Fruit fly (Drosophila melanogaster) whole organism, embryonic: ENCODE data around the gene Lamtor3.

Source experiments
- Abd-B ChIP-seq: fragments of 200-800 bp; sonication (Bioruptor generic); optimal IDR thresholded peaks from 2 replicates; lab custom pipeline; 2018; ENCODE audit warnings: missing biosample characterization, mild to moderate bottlenecking, missing genetic modification characterization, moderate library complexity
- Atf6 ChIP-seq: fragments of 200-800 bp; sonication (Bioruptor generic); IDR thresholded peaks from 2 replicates; pipeline ENCODE4 v1.3.6; 2022; ENCODE audit warnings: missing biosample characterization, missing genetic modification characterization
- CG11085 ChIP-seq: fragments of 200-800 bp; sonication (Bioruptor generic); IDR thresholded peaks from 2 replicates; pipeline ENCODE4 v1.3.6; 2022; ENCODE audit warnings: missing biosample characterization, missing genetic modification characterization
- CG11695 ChIP-seq: fragments of 200-800 bp; sonication (Bioruptor generic); IDR thresholded peaks from 3 replicates; pipeline ENCODE4 v1.3.6; 2022; ENCODE audit warnings: missing biosample characterization, missing genetic modification characterization
- CG15073 ChIP-seq: fragments of 200-800 bp; sonication (Bioruptor generic); optimal IDR thresholded peaks from 2 replicates; lab custom pipeline; 2016; ENCODE audit warnings: missing biosample characterization, missing genetic modification characterization
- CG17328 ChIP-seq: fragments of 200-800 bp; sonication (Bioruptor generic); IDR thresholded peaks from 2 replicates; pipeline ENCODE4 v1.3.6; 2022; ENCODE audit warnings: missing biosample characterization, missing genetic modification characterization
- CG18619 ChIP-seq: fragments of 200-800 bp; sonication (Bioruptor generic); optimal IDR thresholded peaks from 3 replicates; lab custom pipeline; 2017; ENCODE audit warnings: missing biosample characterization, mild to moderate bottlenecking, missing genetic modification characterization
- CG2712 ChIP-seq: fragments of 200-800 bp; optimal IDR thresholded peaks from 3 replicates; lab custom pipeline; 2019; ENCODE audit warnings: missing biosample characterization, mild to moderate bottlenecking, missing genetic modification characterization, moderate library complexity
- CG30431 ChIP-seq: fragments of 200-800 bp; sonication (Bioruptor generic); optimal IDR thresholded peaks from 2 replicates; lab custom pipeline; 2017; ENCODE audit warnings: missing biosample characterization, missing genetic modification characterization
- CG31441 ChIP-seq: fragments of 200-800 bp; sonication (Bioruptor generic); IDR thresholded peaks from 2 replicates; pipeline ENCODE4 v1.3.6; 2022; ENCODE audit warnings: missing biosample characterization, missing genetic modification characterization
- CG4707 ChIP-seq: fragments of 200-800 bp; sonication (Bioruptor generic); optimal IDR thresholded peaks from 2 replicates; lab custom pipeline; 2018; ENCODE audit warnings: missing biosample characterization, mild to moderate bottlenecking, missing genetic modification characterization, moderate library complexity
- CG6654 ChIP-seq: fragments of 200-800 bp; sonication (Bioruptor generic); optimal IDR thresholded peaks from 2 replicates; lab custom pipeline; 2017; ENCODE audit warnings: missing biosample characterization, mild to moderate bottlenecking, missing genetic modification characterization
- CG7271 ChIP-seq: fragments of 200-800 bp; sonication (Bioruptor generic); optimal IDR thresholded peaks from 2 replicates; lab custom pipeline; 2018; ENCODE audit warnings: missing biosample characterization, mild to moderate bottlenecking, missing genetic modification characterization, moderate library complexity
- CG7987 ChIP-seq: fragments of 200-800 bp; sonication (Bioruptor generic); optimal IDR thresholded peaks from 2 replicates; lab custom pipeline; 2018; ENCODE audit warnings: missing biosample characterization, mild to moderate bottlenecking, missing genetic modification characterization, moderate library complexity
- CG9215 ChIP-seq: fragments of 200-800 bp; sonication (Bioruptor generic); IDR thresholded peaks from 2 replicates; pipeline ENCODE4 v1.3.6; 2022; ENCODE audit warnings: missing biosample characterization, missing genetic modification characterization
- E2f1 ChIP-seq: fragments of 200-800 bp; sonication (Bioruptor generic); IDR thresholded peaks from 2 replicates; pipeline ENCODE4 v1.3.6; 2022; ENCODE audit warnings: missing biosample characterization, missing genetic modification characterization
- H2.0 ChIP-seq: fragments of 200-800 bp; sonication (Bioruptor generic); IDR thresholded peaks from 2 replicates; pipeline ENCODE4 v1.3.6; 2022; ENCODE audit warnings: missing biosample characterization, missing genetic modification characterization
- Hr51 ChIP-seq, 2 experiments: fragments of 200-800 bp; sonication (Bioruptor generic); optimal IDR thresholded peaks; 2 replicates in 1 of 2; 3 replicates in 1 of 2; lab custom pipeline; 2016 to 2018; ENCODE audit warnings: missing biosample characterization in 2 of 2, missing genetic modification characterization in 2 of 2, mild to moderate bottlenecking in 1 of 2, moderate library complexity in 1 of 2
- Lpt ChIP-seq: fragments of >200 bp; optimal IDR thresholded peaks from 2 replicates; lab custom pipeline; 2018; ENCODE audit warnings: missing biosample characterization, missing genetic modification characterization
- Max ChIP-seq: fragments of 200-800 bp; sonication (Bioruptor generic); optimal IDR thresholded peaks from 2 replicates; lab custom pipeline; 2016; ENCODE audit warnings: missing biosample characterization, mild to moderate bottlenecking, missing genetic modification characterization
- Mes4 ChIP-seq: fragments of 200-800 bp; sonication (Bioruptor generic); optimal IDR thresholded peaks from 2 replicates; lab custom pipeline; 2016; ENCODE audit warnings: missing biosample characterization, missing genetic modification characterization
- Spps ChIP-seq: fragments of 200-800 bp; sonication (Bioruptor generic); optimal IDR thresholded peaks from 2 replicates; lab custom pipeline; 2018; ENCODE audit warnings: missing biosample characterization, mild to moderate bottlenecking, missing genetic modification characterization
- Sry-δ ChIP-seq: fragments of 200-800 bp; sonication (Bioruptor generic); optimal IDR thresholded peaks from 2 replicates; lab custom pipeline; 2016; ENCODE audit warnings: missing biosample characterization, missing genetic modification characterization
- YL-1 ChIP-seq: fragments of 200-800 bp; sonication (Bioruptor generic); optimal IDR thresholded peaks from 3 replicates; lab custom pipeline; 2017; ENCODE audit warnings: missing biosample characterization, mild to moderate bottlenecking, missing genetic modification characterization
- abd-A ChIP-seq: fragments of 200-800 bp; sonication (Bioruptor generic); optimal IDR thresholded peaks from 3 replicates; lab custom pipeline; 2019; ENCODE audit warnings: missing biosample characterization, mild to moderate bottlenecking, missing genetic modification characterization, moderate library complexity
- al ChIP-seq: fragments of 200-800 bp; sonication (Bioruptor generic); IDR thresholded peaks from 2 replicates; pipeline ENCODE4 v1.3.6; 2022; ENCODE audit warnings: missing biosample characterization, missing genetic modification characterization
- amos ChIP-seq: fragments of 200-800 bp; sonication (Bioruptor generic); IDR thresholded peaks from 2 replicates; pipeline ENCODE4 v1.3.6; 2022; ENCODE audit warnings: missing biosample characterization, missing genetic modification characterization; ENCODE audit not compliant: partially characterized antibody
- ap ChIP-seq: fragments of 200-800 bp; sonication (Bioruptor generic); IDR thresholded peaks from 2 replicates; pipeline ENCODE4 v1.3.6; 2022; ENCODE audit warnings: missing biosample characterization, missing genetic modification characterization
- crp ChIP-seq, 2 experiments: fragments of 200-800 bp; sonication (Bioruptor generic); optimal IDR thresholded peaks; 2 replicates in 1 of 2; 3 replicates in 1 of 2; lab custom pipeline; 2017; ENCODE audit warnings: missing biosample characterization in 2 of 2, missing genetic modification characterization in 2 of 2, mild to moderate bottlenecking in 1 of 2, moderate library complexity in 1 of 2
- dan ChIP-seq: fragments of 200-800 bp; sonication (Bioruptor generic); IDR thresholded peaks from 2 replicates; pipeline ENCODE4 v1.3.6; 2022; ENCODE audit warnings: missing biosample characterization, missing genetic modification characterization
- dmrt11E ChIP-seq: fragments of 200-800 bp; sonication (Bioruptor generic); optimal IDR thresholded peaks from 3 replicates; lab custom pipeline; 2018; ENCODE audit warnings: missing biosample characterization, mild to moderate bottlenecking, missing genetic modification characterization, moderate library complexity
- dpn ChIP-seq, 2 experiments: fragments of 200-800 bp; sonication (Bioruptor generic); optimal IDR thresholded peaks; 3 replicates each; lab custom pipeline; 2016; ENCODE audit warnings: missing biosample characterization in 2 of 2, missing genetic modification characterization in 2 of 2
- emc ChIP-seq: fragments of 200-800 bp; sonication (Bioruptor generic); optimal IDR thresholded peaks from 2 replicates; lab custom pipeline; 2016; ENCODE audit warnings: missing biosample characterization, missing genetic modification characterization
- eve ChIP-seq, 2 experiments: fragments of >200 bp; optimal IDR thresholded peaks; 2 replicates each; lab custom pipeline; 2017; ENCODE audit warnings: missing biosample characterization in 2 of 2, missing genetic modification characterization in 2 of 2
- eyg ChIP-seq: fragments of 200-800 bp; sonication (Bioruptor generic); optimal IDR thresholded peaks from 3 replicates; lab custom pipeline; 2016; ENCODE audit warnings: missing biosample characterization, missing genetic modification characterization
- jumu ChIP-seq: fragments of 200-800 bp; sonication (Bioruptor generic); optimal IDR thresholded peaks from 3 replicates; lab custom pipeline; 2016; ENCODE audit warnings: missing biosample characterization, missing genetic modification characterization
- kah ChIP-seq: fragments of 200-800 bp; sonication (Bioruptor generic); optimal IDR thresholded peaks from 2 replicates; lab custom pipeline; 2018; ENCODE audit warnings: missing biosample characterization, mild to moderate bottlenecking, missing genetic modification characterization
- lilli ChIP-seq: fragments of 200-800 bp; sonication (Bioruptor generic); optimal IDR thresholded peaks from 3 replicates; lab custom pipeline; 2016; ENCODE audit warnings: missing biosample characterization, missing genetic modification characterization
- mirr ChIP-seq: fragments of 200-800 bp; sonication (Bioruptor generic); optimal IDR thresholded peaks from 3 replicates; lab custom pipeline; 2018; ENCODE audit warnings: missing biosample characterization, mild to moderate bottlenecking, missing genetic modification characterization
- odd ChIP-seq: fragments of 200-800 bp; sonication (Bioruptor generic); optimal IDR thresholded peaks from 2 replicates; lab custom pipeline; 2017; ENCODE audit warnings: missing biosample characterization, mild to moderate bottlenecking, missing genetic modification characterization
- pita ChIP-seq: fragments of 200-800 bp; sonication (Bioruptor generic); optimal IDR thresholded peaks from 2 replicates; lab custom pipeline; 2017; ENCODE audit warnings: missing biosample characterization, mild to moderate bottlenecking, missing genetic modification characterization
- pros ChIP-seq: fragments of 200-800 bp; sonication (Bioruptor generic); optimal IDR thresholded peaks from 3 replicates; lab custom pipeline; 2019; ENCODE audit warnings: missing biosample characterization, mild to moderate bottlenecking, missing genetic modification characterization, moderate library complexity
- ranshi ChIP-seq: fragments of 200-800 bp; sonication (Bioruptor generic); IDR thresholded peaks from 2 replicates; pipeline ENCODE4 v1.3.6; 2022; ENCODE audit warnings: missing biosample characterization, missing genetic modification characterization
- sd ChIP-seq: fragments of 200-800 bp; sonication (Bioruptor generic); optimal IDR thresholded peaks from 3 replicates; lab custom pipeline; 2018; ENCODE audit warnings: missing biosample characterization, mild to moderate bottlenecking, missing genetic modification characterization, moderate library complexity
- usp ChIP-seq: fragments of >200 bp; optimal IDR thresholded peaks from 2 replicates; lab custom pipeline; 2017; ENCODE audit warnings: missing biosample characterization, missing genetic modification characterization
- yki ChIP-seq: fragments of >200 bp; optimal IDR thresholded peaks from 3 replicates; lab custom pipeline; 2018

Lamtor3 gene

DNA sequence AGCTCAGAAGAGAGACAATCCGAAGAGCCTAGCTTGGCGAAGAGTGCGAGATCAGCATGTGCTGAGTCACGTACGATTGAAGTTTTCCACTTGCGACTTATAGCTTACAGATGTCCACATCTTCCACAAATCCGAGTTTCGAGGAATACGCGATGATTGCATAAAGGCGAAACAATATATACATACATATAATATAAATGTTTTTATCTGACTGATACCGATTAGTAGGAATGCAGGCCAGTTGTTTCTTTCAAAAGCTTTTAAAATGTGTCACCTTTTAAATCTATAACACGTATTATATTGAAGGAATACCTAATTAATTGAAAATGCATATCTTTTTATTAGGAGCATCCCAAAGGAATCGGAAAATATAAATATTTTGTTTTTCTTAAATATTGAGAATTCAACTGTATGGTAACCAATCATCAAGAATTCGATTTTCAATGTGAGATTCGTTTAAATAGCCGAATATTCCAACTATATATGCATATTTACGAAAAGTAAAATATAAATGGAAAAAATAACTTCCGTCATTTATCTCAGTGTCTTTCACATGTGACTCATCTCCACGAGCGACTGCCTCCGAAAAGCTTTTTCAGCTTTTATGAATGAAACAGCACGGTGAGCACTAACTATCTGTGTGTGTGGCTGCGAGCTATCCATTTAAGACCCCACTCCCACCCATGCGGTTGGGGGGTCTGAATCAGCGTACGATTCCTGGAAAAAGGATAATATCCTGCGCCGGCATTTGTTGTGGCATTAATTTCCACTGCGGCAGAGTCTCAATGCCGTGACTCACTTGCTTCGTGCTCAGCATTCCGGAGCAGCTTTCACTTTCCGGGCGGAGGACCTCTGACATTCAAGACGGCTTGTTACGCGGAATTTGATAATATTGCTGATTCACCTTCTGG lies 30.3 kb upstream of the Lamtor3 start (continued):
- TF ChIP-seq dmrt11E (tag; lab: Kevin White, UChicago) = no peak
- no peak for TF ChIP-seq CG30431 (GFP tag; lab: Kevin White, UChicago)
- TF ChIP-seq CG17328 (GFP tag; lab: Robert Waterston, UW) = no peak
- TF ChIP-seq sd = peak; percentile 53
- peak; percentile 72; the same call in 2 of the 3 replicates for TF ChIP-seq CG11695 (GFP tag; lab: Robert Waterston, UW)
- peak; percentile 2 for TF ChIP-seq Sry-δ
- peak; percentile 6 to 84 for TF ChIP-seq Hr51 (GFP tag; optimal IDR thresholded peaks at IDR 0.05; lab: Kevin White, UChicago)
- TF ChIP-seq CG7987 (GFP tag; lab: Kevin White, UChicago) = no peak
- TF ChIP-seq odd = peak; percentile 38
- TF ChIP-seq ranshi (GFP tag; lab: Robert Waterston, UW) = no peak
- TF ChIP-seq Atf6 = peak; percentile 72
- TF ChIP-seq pros (GFP tag; lab: Kevin White, UChicago) = no peak
- TF ChIP-seq mirr = no peak
- peak in 1 of 2 experiments; percentile 74 for TF ChIP-seq eve (GFP tag; optimal IDR thresholded peaks at IDR 0.05; lab: Kevin White, UChicago)
- TF ChIP-seq eyg (GFP tag; lab: Kevin White, UChicago) = peak; percentile 32
- peak; percentile 29 to 45 for TF ChIP-seq dpn (GFP tag; optimal IDR thresholded peaks at IDR 0.05; lab: Kevin White, UChicago)
- TF ChIP-seq CG31441 (GFP tag; lab: Robert Waterston, UW) = peak; percentile 73
- no peak for TF ChIP-seq CG4707 (GFP tag; lab: Kevin White, UChicago)
- TF ChIP-seq emc (GFP tag; lab: Kevin White, UChicago) = no peak
- TF ChIP-seq usp (GFP tag; lab: Kevin White, UChicago) = no peak
- peak; percentile 72 for TF ChIP-seq CG2712 (tag; lab: Kevin White, UChicago)
- TF ChIP-seq YL-1 (GFP tag; lab: Kevin White, UChicago) = no peak
- no peak for TF ChIP-seq jumu
- TF ChIP-seq CG18619 (GFP tag; lab: Kevin White, UChicago) = peak; percentile 68
- 0 out of 2 replicates have a peak, but pooled peaks have one; percentile 4 for TF ChIP-seq H2.0 (GFP tag; lab: Robert Waterston, UW)
- TF ChIP-seq abd-A (tag; lab: Kevin White, UChicago) = peak; percentile 51
- no peak for TF ChIP-seq ap (GFP tag; lab: Robert Waterston, UW)
- no peak for TF ChIP-seq pita (GFP tag; lab: Kevin White, UChicago)
- no peak for TF ChIP-seq CG7271
- TF ChIP-seq crp (GFP tag; optimal IDR thresholded peaks at IDR 0.05; lab: Kevin White, UChicago) = peak in 1 of 2 experiments; percentile 13
- TF ChIP-seq CG15073 (GFP tag; lab: Kevin White, UChicago) = no peak
- no peak for TF ChIP-seq kah (GFP tag; lab: Kevin White, UChicago)
- TF ChIP-seq Mes4 = no peak
- no peak for TF ChIP-seq Lpt
- peak; percentile 65 for TF ChIP-seq lilli (GFP tag; lab: Kevin White, UChicago)
- 0 out of 2 replicates have a peak, but pooled peaks have one; percentile 30 for TF ChIP-seq al
- no peak; the same call in 1 of the 2 replicates for TF ChIP-seq CG9215 (GFP tag; lab: Robert Waterston, UW)
- no peak for TF ChIP-seq CG11085 (GFP tag; lab: Robert Waterston, UW)
- TF ChIP-seq Spps = no peak
- TF ChIP-seq amos (GFP tag; lab: Robert Waterston, UW) = no peak
- peak; percentile 2 for TF ChIP-seq Abd-B (GFP tag; lab: Kevin White, UChicago)
- peak; percentile 33 for TF ChIP-seq Max
- no peak for TF ChIP-seq E2f1 (GFP tag; lab: Robert Waterston, UW)
- TF ChIP-seq CG6654 (GFP tag; lab: Kevin White, UChicago) = no peak
- TF ChIP-seq dan (GFP tag; lab: Robert Waterston, UW) = no peak
- no peak for TF ChIP-seq yki (lab: Kevin White, UChicago)
